Worm (Caenorhabditis elegans) whole organism, L3 larva: ENCODE data around the gene lido-12.

Experiments used
- R02D3.7 ChIP-seq: fragments of 150-350 bp; optimal IDR thresholded peaks from 2 replicates; lab custom pipeline; 2014; ENCODE audit warnings: missing biosample characterization, missing genetic modification characterization
- aly-2 ChIP-seq: fragments of 150-350 bp; optimal IDR thresholded peaks from 2 replicates; lab custom pipeline; 2014; ENCODE audit warnings: missing biosample characterization, missing genetic modification characterization
- ceh-16 ChIP-seq: sonication (generic microtip); optimal IDR thresholded peaks from 2 replicates; lab custom pipeline; 2017; ENCODE audit warnings: missing biosample characterization, missing genetic modification characterization
- ceh-82 ChIP-seq: fragments of 150-350 bp; optimal IDR thresholded peaks from 2 replicates; lab custom pipeline; 2014; ENCODE audit warnings: missing biosample characterization, missing genetic modification characterization
- elt-2 ChIP-seq: sonication (generic microtip); optimal IDR thresholded peaks from 2 replicates; lab custom pipeline; 2016; ENCODE audit warnings: missing genetic modification reagents, mild to moderate bottlenecking, missing genetic modification characterization, missing compliant biosample characterization
- nfya-1 ChIP-seq: sonication (generic microtip); optimal IDR thresholded peaks from 2 replicates; lab custom pipeline; 2017; ENCODE audit warnings: missing genetic modification characterization, mild to moderate bottlenecking, missing compliant biosample characterization, antibody characterized with exemption, moderate library complexity; ENCODE audit not compliant: insufficient read depth
- nhr-237 ChIP-seq: fragments of 150-350 bp; optimal IDR thresholded peaks from 2 replicates; lab custom pipeline; 2014; ENCODE audit warnings: missing biosample characterization, missing genetic modification characterization
- nhr-28 ChIP-seq: fragments of 150-350 bp; optimal IDR thresholded peaks from 2 replicates; lab custom pipeline; 2014; ENCODE audit warnings: missing biosample characterization, missing genetic modification characterization
- nhr-67 ChIP-seq: fragments of 150-350 bp; optimal IDR thresholded peaks from 2 replicates; lab custom pipeline; 2014; ENCODE audit warnings: missing biosample characterization, missing genetic modification characterization
- nhr-76 ChIP-seq: fragments of 150-350 bp; sonication (generic microtip); optimal IDR thresholded peaks from 5 replicates; lab custom pipeline; 2014; ENCODE audit warnings: missing biosample characterization, missing genetic modification characterization
- sea-2 ChIP-seq: fragments of 150-350 bp; sonication (generic microtip); optimal IDR thresholded peaks from 4 replicates; lab custom pipeline; 2014; ENCODE audit warnings: missing biosample characterization, missing genetic modification reagents, missing genetic modification characterization
- unc-62 ChIP-seq: fragments of 150-350 bp; sonication (generic microtip); optimal IDR thresholded peaks from 4 replicates; lab custom pipeline; 2014; ENCODE audit warnings: missing biosample characterization, missing genetic modification reagents, missing genetic modification characterization

DNA sequence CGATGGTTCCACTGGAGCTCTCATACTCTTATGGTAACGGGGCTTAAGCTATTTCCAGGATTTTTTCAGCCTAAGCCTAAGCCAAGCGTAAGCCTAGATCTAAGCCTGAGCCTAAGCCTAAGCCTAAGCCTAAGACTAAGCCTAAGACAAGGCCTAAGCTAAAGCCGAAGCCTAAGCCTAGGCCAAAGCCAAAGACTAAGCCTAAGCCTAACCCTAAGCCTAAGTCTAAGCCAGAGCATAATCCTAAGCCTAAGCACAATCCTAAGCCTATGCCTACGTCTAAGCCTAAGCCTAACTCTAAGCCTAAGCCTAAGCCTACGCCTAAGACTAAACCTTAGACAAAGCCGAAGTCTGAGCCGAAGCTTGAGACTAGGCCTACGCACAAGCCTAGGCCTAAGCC is 43.4 kb downstream of the lido-12 start:
- TF ChIP-seq sea-2 (GFP tag; lab: Kevin White, UChicago) (no peak), ceh-82 (tag; lab: Kevin White, UChicago) (no peak), unc-62 (GFP tag; lab: Kevin White, UChicago) (no peak), elt-2 (no peak), aly-2 (no peak), ceh-16 (tag; lab: Kevin White, UChicago) (no peak), nhr-28 (tag; lab: Kevin White, UChicago) (no peak), nfya-1 (no peak), nhr-237 (no peak), nhr-67 (tag; lab: Kevin White, UChicago) (no peak), nhr-76 (tag; lab: Kevin White, UChicago) (no peak), R02D3.7 (tag; lab: Kevin White, UChicago) (no peak)
